Fruit fly (Drosophila melanogaster): ENCODE data around the gene CG7110.
A peak's percentile ranks its signal among the peaks of the same experiment; 100 is the strongest.

CG7110 gene

dm6 chr2L:13368940-13369339 lies 29.9 kb upstream of the CG7110 start, which contains the start of gene CG31855 (continued):
- peak; percentile 81 for TF ChIP-seq kay (GFP tag; optimal IDR thresholded peaks at IDR 0.05)
- TF ChIP-seq CG42726 (GFP tag; IDR thresholded peaks at IDR 0.05; ENCODE audit: partially characterized antibody): no peak
- TF ChIP-seq tna (GFP tag; IDR thresholded peaks at IDR 0.05; ENCODE audit: partially characterized antibody): no peak
- peak; percentile 81 for TF ChIP-seq PHDP (tag; optimal IDR thresholded peaks at IDR 0.05)
- TF ChIP-seq CG11695 (GFP tag; IDR thresholded peaks at IDR 0.05): peak; percentile 70
- peak; percentile 47 for TF ChIP-seq pnt (GFP tag; optimal IDR thresholded peaks at IDR 0.05)
- TF ChIP-seq cg (GFP tag; optimal IDR thresholded peaks at IDR 0.05): no peak
- peak; percentile 79 for TF ChIP-seq CG7987 (GFP tag; optimal IDR thresholded peaks at IDR 0.05)
- peak; percentile 71 for TF ChIP-seq Asciz (GFP tag; optimal IDR thresholded peaks at IDR 0.05)
- no peak for TF ChIP-seq Gsc (GFP tag; IDR thresholded peaks at IDR 0.05)
- peak; percentile 83 for TF ChIP-seq CG17328 (GFP tag; IDR thresholded peaks at IDR 0.05)
- peak; percentile 50 for TF ChIP-seq CG33213 (GFP tag; optimal IDR thresholded peaks at IDR 0.05)
- TF ChIP-seq CG6272 (GFP tag; IDR thresholded peaks at IDR 0.05): peak; percentile 77
- TF ChIP-seq otp (GFP tag; IDR thresholded peaks at IDR 0.05): peak; percentile 53; the same call in 1 of the 3 replicates
- TF ChIP-seq Hr39 (optimal IDR thresholded peaks at IDR 0.05): no peak
- TF ChIP-seq CG31224 (GFP tag; IDR thresholded peaks at IDR 0.05): peak; percentile 52; the same call in 1 of the 2 replicates
- TF ChIP-seq CG15514 (GFP tag; optimal IDR thresholded peaks at IDR 0.05): peak; percentile 82
- TF ChIP-seq Ssrp (tag; optimal IDR thresholded peaks at IDR 0.05): peak; percentile 63
- TF ChIP-seq CG3838 (GFP tag; optimal IDR thresholded peaks at IDR 0.05): peak; percentile 22
- TF ChIP-seq kah (GFP tag; optimal IDR thresholded peaks at IDR 0.05): peak; percentile 67
- TF ChIP-seq wor (GFP tag; IDR thresholded peaks at IDR 0.05): no peak; the same call in 1 of the 2 replicates
- peak; percentile 49 for TF ChIP-seq Mes4 (GFP tag; optimal IDR thresholded peaks at IDR 0.05)
- TF ChIP-seq inv (GFP tag; IDR thresholded peaks at IDR 0.05; ENCODE audit: partially characterized antibody): no peak
- TF ChIP-seq Poxn (GFP tag; IDR thresholded peaks at IDR 0.05): peak; percentile 41; the same call in 1 of the 2 replicates
- TF ChIP-seq Bgb (GFP tag; IDR thresholded peaks at IDR 0.05; ENCODE audit: partially characterized antibody): peak; percentile 49; the same call in 1 of the 2 replicates
- TF ChIP-seq CG13123 (GFP tag; optimal IDR thresholded peaks at IDR 0.05): peak; percentile 82
- peak; percentile 71 for TF ChIP-seq CG14710 (tag; optimal IDR thresholded peaks at IDR 0.05)
- peak; percentile 92 for TF ChIP-seq CG13894 (tag; optimal IDR thresholded peaks at IDR 0.05)
- peak; percentile 84 for TF ChIP-seq cas (GFP tag; IDR thresholded peaks at IDR 0.05)
- peak; percentile 15 for TF ChIP-seq CG9876 (GFP tag; optimal IDR thresholded peaks at IDR 0.05)
- TF ChIP-seq dysf (GFP tag; IDR thresholded peaks at IDR 0.05): peak; percentile 83
- TF ChIP-seq BEAF-32 (GFP tag; optimal IDR thresholded peaks at IDR 0.05): peak; percentile 18
- peak; percentile 39; the same call in 1 of the 2 replicates for TF ChIP-seq CG43689 (GFP tag; IDR thresholded peaks at IDR 0.05)
- TF ChIP-seq CG31365 (tag; optimal IDR thresholded peaks at IDR 0.05): peak; percentile 17
- TF ChIP-seq lmd (GFP tag; IDR thresholded peaks at IDR 0.05): peak; percentile 81
- peak; percentile 12 to 76 for TF ChIP-seq bsh (GFP tag; optimal IDR thresholded peaks at IDR 0.05)
- no peak for TF ChIP-seq CG11398 (GFP tag; optimal IDR thresholded peaks at IDR 0.05)
- peak; percentile 82 for TF ChIP-seq HLH3B (GFP tag; IDR thresholded peaks at IDR 0.05)
- TF ChIP-seq CG3726 (GFP tag; IDR thresholded peaks at IDR 0.05): peak; percentile 52; the same call in 1 of the 3 replicates
- no peak for TF ChIP-seq Elba2 (GFP tag; optimal IDR thresholded peaks at IDR 0.05)
- peak; percentile 89 for TF ChIP-seq Atf6 (GFP tag; IDR thresholded peaks at IDR 0.05)
- no peak for TF ChIP-seq NK7.1 (GFP tag; optimal IDR thresholded peaks at IDR 0.05)
- TF ChIP-seq Antp (GFP tag; optimal IDR thresholded peaks at IDR 0.05): peak; percentile 79
- peak; percentile 30; the same call in 1 of the 2 replicates for TF ChIP-seq GATAe (GFP tag; conservative IDR thresholded peaks at IDR 0.05)
- peak; percentile 44 for TF ChIP-seq CG7928 (GFP tag; optimal IDR thresholded peaks at IDR 0.05)
- TF ChIP-seq CG10209 (GFP tag; optimal IDR thresholded peaks at IDR 0.05): peak; percentile 76
- TF ChIP-seq CG10147 (GFP tag; optimal IDR thresholded peaks at IDR 0.05): peak; percentile 66
- TF ChIP-seq MESR4 (GFP tag; optimal IDR thresholded peaks at IDR 0.05): peak; percentile 75
- TF ChIP-seq CG14441 (GFP tag; IDR thresholded peaks at IDR 0.05): peak; percentile 76
- no peak for TF ChIP-seq cad (GFP tag; optimal IDR thresholded peaks at IDR 0.05)
- no peak for TF ChIP-seq CG7963 (GFP tag; IDR thresholded peaks at IDR 0.05; ENCODE audit: partially characterized antibody)
